Worm (Caenorhabditis elegans) whole organism, L4/young adult: ENCODE data around the gene acer-1.

Experiments
- dao-5 ChIP-seq: sonication (generic microtip); optimal IDR thresholded peaks from 2 replicates; lab custom pipeline; 2016; ENCODE audit warnings: missing genotype, missing genetic modification characterization, moderate library complexity, missing compliant biosample characterization
- him-1 ChIP-seq: sonication (generic microtip); optimal IDR thresholded peaks from 2 replicates; lab custom pipeline; 2016; ENCODE audit warnings: missing genotype, missing genetic modification reagents, missing genetic modification characterization, missing compliant biosample characterization

DNA sequence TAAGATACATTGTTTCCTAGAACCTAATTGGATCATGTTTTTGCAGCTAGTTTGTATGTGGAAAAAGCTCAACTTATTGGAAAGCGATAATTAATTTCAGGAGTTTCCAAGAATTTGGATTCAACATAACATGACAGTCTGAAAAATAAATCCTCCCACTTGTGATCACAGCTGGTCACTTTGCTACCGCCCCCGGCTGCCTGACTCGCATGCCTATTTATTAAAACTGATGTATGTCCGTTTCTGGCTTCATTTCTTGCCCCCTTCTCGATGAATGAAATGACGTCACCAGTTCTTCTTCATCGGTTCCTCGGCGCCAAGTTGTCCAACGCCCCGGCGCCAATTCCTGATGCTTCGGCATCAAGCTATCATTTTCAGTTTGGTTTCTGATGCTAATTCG is 36.8 kb upstream of the acer-1 start:
- TF ChIP-seq him-1 (tag; lab: Kevin White, UChicago) (no peak), dao-5 (no peak)
